Fruit fly (Drosophila melanogaster) whole organism, prepupa: Measurements from ENCODE around the gene CG7483.

Source experiments
- CG6808 ChIP-seq: fragments of 200-800 bp; sonication (Bioruptor generic); optimal IDR thresholded peaks from 3 replicates; lab custom pipeline; 2017; ENCODE audit warnings: missing biosample characterization, missing genetic modification characterization, mild to moderate bottlenecking, moderate library complexity, missing genetic modification reagents
- CG8119 ChIP-seq: fragments of 200-800 bp; sonication (Bioruptor generic); IDR thresholded peaks from 3 replicates; pipeline ENCODE4 v1.3.6; 2022; ENCODE audit warnings: missing biosample characterization, missing genetic modification characterization
- CG8632 ChIP-seq: fragments of 200-800 bp; sonication (Bioruptor generic); optimal IDR thresholded peaks from 3 replicates; lab custom pipeline; 2016; ENCODE audit warnings: missing biosample characterization, missing genetic modification characterization
- CG9139 ChIP-seq: fragments of 200-800 bp; sonication (Bioruptor generic); optimal IDR thresholded peaks from 3 replicates; lab custom pipeline; 2017; ENCODE audit warnings: missing biosample characterization, mild to moderate bottlenecking, missing genetic modification characterization
- Gug ChIP-seq: fragments of 200-800 bp; sonication (Bioruptor generic); IDR thresholded peaks from 2 replicates; pipeline ENCODE4 v1.3.6; 2022; ENCODE audit warnings: missing biosample characterization, missing genetic modification characterization
- Lpt ChIP-seq: fragments of 200-800 bp; sonication (Bioruptor generic); optimal IDR thresholded peaks from 3 replicates; lab custom pipeline; 2016; ENCODE audit warnings: missing biosample characterization, missing genetic modification characterization
- esn ChIP-seq: fragments of 200-800 bp; sonication (Bioruptor generic); optimal IDR thresholded peaks from 2 replicates; lab custom pipeline; 2016; ENCODE audit warnings: missing biosample characterization, mild to moderate bottlenecking, missing genetic modification characterization, moderate library complexity
- fd59A ChIP-seq: fragments of 200-800 bp; sonication (Bioruptor generic); optimal IDR thresholded peaks from 2 replicates; lab custom pipeline; 2017; ENCODE audit warnings: missing biosample characterization, mild to moderate bottlenecking, missing genetic modification characterization, missing genetic modification reagents

DNA sequence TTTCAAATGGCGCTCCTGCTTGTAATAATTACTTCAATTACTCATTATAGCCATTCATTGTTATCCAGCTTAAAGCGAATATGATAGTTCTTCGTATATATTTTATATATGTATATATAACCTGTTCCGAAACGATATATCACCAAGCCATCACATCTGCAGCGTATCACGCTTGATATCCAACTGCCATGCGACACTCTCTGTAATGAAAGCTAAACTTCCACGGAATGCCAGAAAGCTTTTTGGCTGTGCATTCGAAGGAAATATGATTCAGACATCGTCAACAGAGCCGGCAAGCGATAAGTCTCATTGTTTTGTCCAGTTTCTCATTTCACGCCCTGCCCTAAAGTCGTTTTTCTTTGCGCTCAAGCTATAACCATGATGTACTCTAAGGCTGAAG lies 45.0 kb downstream of the CG7483 start:
- TF ChIP-seq fd59A (GFP tag; lab: Kevin White, UChicago), result no peak
- no peak for TF ChIP-seq CG9139
- no peak for TF ChIP-seq CG8632
- TF ChIP-seq Lpt (GFP tag; lab: Kevin White, UChicago), result no peak
- no peak for TF ChIP-seq Gug
- no peak for TF ChIP-seq CG6808 (GFP tag; lab: Kevin White, UChicago)
- TF ChIP-seq esn (GFP tag; lab: Kevin White, UChicago), result no peak
- TF ChIP-seq CG8119 (GFP tag; lab: Robert Waterston, UW), result no peak
